Worm (Caenorhabditis elegans): ENCODE data around the gene flp-11.

Gene flp-11

DNA sequence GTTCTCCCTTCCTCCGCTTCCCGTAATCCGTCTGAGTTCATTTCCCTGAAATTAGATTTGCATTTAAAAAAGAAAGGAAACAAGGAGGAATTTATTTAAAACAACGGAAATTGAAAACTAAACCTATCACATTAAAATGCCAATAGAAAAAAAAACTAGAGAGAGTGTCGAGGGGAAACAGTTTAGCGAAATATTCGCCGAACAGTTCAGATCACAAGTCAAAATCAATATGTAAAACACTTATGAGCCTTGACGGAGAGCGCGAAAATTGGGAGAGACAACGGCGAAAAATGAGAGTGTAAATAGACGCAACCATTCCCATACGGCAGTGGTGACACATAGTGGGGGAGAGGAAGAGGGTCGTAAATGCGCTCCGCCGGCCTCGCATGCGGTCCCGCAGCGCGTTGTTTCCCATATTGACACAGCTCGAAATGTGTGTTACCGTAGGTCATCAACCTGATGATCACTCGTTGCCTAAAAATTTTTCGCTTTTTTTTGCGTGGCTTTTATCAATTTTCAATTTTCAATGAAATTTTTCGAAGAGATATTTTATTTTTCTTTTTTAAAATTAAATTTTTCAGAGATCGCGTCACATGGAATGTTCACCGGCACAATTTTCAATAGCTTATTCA is 33.9 kb upstream of the flp-11 start, which contains the start of the genes dnj-14 and glit-1:
dnj-14 (minus strand) TSS at position 51 of the 632 bp plus-strand sequence.
glit-1 (plus strand) TSS at position 582 of the 632 bp plus-strand sequence.
- TF ChIP-seq nhr-237 (tag; optimal IDR thresholded peaks at IDR 0.05) (no peak), lin-13 (GFP tag; optimal IDR thresholded peaks at IDR 0.05) (peak; percentile 88), ztf-4 (tag; optimal IDR thresholded peaks at IDR 0.05) (peak; percentile 43), sem-4 (tag; optimal IDR thresholded peaks at IDR 0.05) (peak; percentile 67), egl-27 (tag; optimal IDR thresholded peaks at IDR 0.05) (peak; percentile 79), ceh-16 (tag; optimal IDR thresholded peaks at IDR 0.05) (no peak), unc-55 (GFP tag; optimal IDR thresholded peaks at IDR 0.05) (peak; percentile 95), lin-39 (tag; optimal IDR thresholded peaks at IDR 0.05) (no peak), blmp-1 (tag; optimal IDR thresholded peaks at IDR 0.05; ENCODE audit: insufficient read depth) (peak; percentile 69), gmeb-1 (tag; optimal IDR thresholded peaks at IDR 0.05) (peak; percentile 75), nhr-6 (tag; optimal IDR thresholded peaks at IDR 0.05) (peak; percentile 71), snpc-4 (tag; optimal IDR thresholded peaks at IDR 0.05) (peak; percentile 66), zag-1 (tag; optimal IDR thresholded peaks at IDR 0.05) (peak; percentile 70), lsy-2 (tag; optimal IDR thresholded peaks at IDR 0.05) (peak; percentile 93 to 99), C34F6.9 (tag; optimal IDR thresholded peaks at IDR 0.05) (peak; percentile 93), mdl-1 (tag; optimal IDR thresholded peaks at IDR 0.05) (peak; percentile 48 to 76), dmd-4 (tag; optimal IDR thresholded peaks at IDR 0.05) (no peak), crh-2 (tag; optimal IDR thresholded peaks at IDR 0.05) (peak; percentile 95), nhr-23 (tag; optimal IDR thresholded peaks at IDR 0.05) (no peak), nhr-10 (tag; optimal IDR thresholded peaks at IDR 0.05) (no peak), skn-1 (tag; optimal IDR thresholded peaks at IDR 0.05) (no peak), fos-1 (tag; optimal IDR thresholded peaks at IDR 0.05) (peak; percentile 97), ZK546.5 (tag; optimal IDR thresholded peaks at IDR 0.05) (peak; percentile 51), alr-1 (tag; optimal IDR thresholded peaks at IDR 0.05) (no peak), sma-9 (GFP tag; optimal IDR thresholded peaks at IDR 0.05) (peak; percentile 92), sma-9 (tag; optimal IDR thresholded peaks at IDR 0.05) (no peak), nhr-77 (tag; optimal IDR thresholded peaks at IDR 0.05) (no peak), nhr-21 (tag; optimal IDR thresholded peaks at IDR 0.05) (peak; percentile 77), nhr-129 (tag; optimal IDR thresholded peaks at IDR 0.05) (peak; percentile 94), nhr-25 (tag; optimal IDR thresholded peaks at IDR 0.05) (peak; percentile 90), ceh-82 (tag; optimal IDR thresholded peaks at IDR 0.05) (peak; percentile 1), elt-3 (tag; optimal IDR thresholded peaks at IDR 0.05) (no peak), F13H6.1 (tag; optimal IDR thresholded peaks at IDR 0.05) (peak; percentile 94), ztf-1 (GFP tag; conservative IDR thresholded peaks at IDR 0.05) (no peak), lin-11 (tag; optimal IDR thresholded peaks at IDR 0.05) (peak; percentile 79), Y55F3AM.14 (GFP tag; optimal IDR thresholded peaks at IDR 0.05) (peak; percentile 52), peb-1 (tag; optimal IDR thresholded peaks at IDR 0.05) (no peak), sma-3 (GFP tag; optimal IDR thresholded peaks at IDR 0.05) (peak; percentile 91)

DNA sequence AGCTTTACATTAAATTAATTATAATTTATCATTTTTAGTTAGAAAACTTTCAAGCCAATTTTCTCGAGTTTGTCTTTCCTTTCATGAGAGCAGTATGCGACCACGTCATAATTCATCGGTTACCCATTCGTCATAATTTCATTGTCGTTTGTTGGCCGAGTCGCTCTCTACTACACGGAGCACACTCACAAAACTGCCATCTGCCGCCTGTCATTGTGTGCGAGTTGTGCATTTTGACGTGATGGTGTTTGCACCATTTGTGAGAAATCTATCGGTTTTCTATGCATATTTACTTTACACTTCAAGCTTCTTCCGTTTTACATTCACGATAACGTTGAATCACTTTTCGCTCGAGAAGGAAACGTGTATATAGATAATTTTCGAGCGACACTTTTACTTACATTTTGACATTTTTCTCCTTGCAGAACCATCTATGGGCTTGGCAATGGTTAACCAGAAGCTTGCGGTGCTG is 28.9 kb upstream of the flp-11 start, which contains the start of gene dhhc-10:
dhhc-10 (plus strand) TSS at position 422 of the 472 bp plus-strand sequence.
- no peak for TF ChIP-seq unc-39 (tag; optimal IDR thresholded peaks at IDR 0.05)
- TF ChIP-seq nhr-10 (tag; optimal IDR thresholded peaks at IDR 0.05) = no peak
- peak; percentile 98 for TF ChIP-seq fos-1 (tag; optimal IDR thresholded peaks at IDR 0.05)
- no peak for TF ChIP-seq sma-3 (GFP tag; optimal IDR thresholded peaks at IDR 0.05)
- TF ChIP-seq aly-2 (tag; optimal IDR thresholded peaks at IDR 0.05) = no peak
- no peak for TF ChIP-seq snpc-4 (tag; optimal IDR thresholded peaks at IDR 0.05)
- peak; percentile 68 for TF ChIP-seq C34F6.9 (tag; optimal IDR thresholded peaks at IDR 0.05)
- peak; percentile 10 for TF ChIP-seq lin-11 (tag; optimal IDR thresholded peaks at IDR 0.05)
- peak; percentile 46 for TF ChIP-seq gmeb-1 (tag; optimal IDR thresholded peaks at IDR 0.05)
- peak; percentile 82 for TF ChIP-seq nhr-129 (tag; optimal IDR thresholded peaks at IDR 0.05)
- peak; percentile 26 for TF ChIP-seq lin-13 (GFP tag; optimal IDR thresholded peaks at IDR 0.05)
- TF ChIP-seq crh-2 (tag; optimal IDR thresholded peaks at IDR 0.05) = peak; percentile 80
- peak; percentile 47 for TF ChIP-seq sma-9 (GFP tag; optimal IDR thresholded peaks at IDR 0.05)
- TF ChIP-seq sma-9 (tag; optimal IDR thresholded peaks at IDR 0.05) = no peak
- TF ChIP-seq unc-55 (GFP tag; optimal IDR thresholded peaks at IDR 0.05) = peak; percentile 41
- peak; percentile 37 for TF ChIP-seq mab-5 (tag; optimal IDR thresholded peaks at IDR 0.05)
- no peak for TF ChIP-seq unc-62 (GFP tag; optimal IDR thresholded peaks at IDR 0.05)
- TF ChIP-seq lsy-2 (tag; optimal IDR thresholded peaks at IDR 0.05) = peak; percentile 28 to 73
- peak; percentile 69 for TF ChIP-seq F13H6.1 (tag; optimal IDR thresholded peaks at IDR 0.05)

Measured in whole organism, L2 larva.